Fruit fly (Drosophila melanogaster) whole organism, adult: ENCODE results near the gene CG31675.

Experiments
- CG11617 ChIP-seq: fragments of 200-800 bp; sonication (Bioruptor generic); optimal IDR thresholded peaks from 2 replicates; lab custom pipeline; 2017; ENCODE audit warnings: mild to moderate bottlenecking, missing biosample characterization, missing genetic modification reagents, missing genetic modification characterization
- CG14711 ChIP-seq: fragments of 200-800 bp; sonication (Bioruptor generic); optimal IDR thresholded peaks from 2 replicates; lab custom pipeline; 2018; ENCODE audit warnings: missing biosample characterization, mild to moderate bottlenecking, missing genetic modification characterization, moderate library complexity
- CG1620 ChIP-seq: fragments of 200-800 bp; sonication (Bioruptor generic); optimal IDR thresholded peaks from 2 replicates; lab custom pipeline; 2016; ENCODE audit warnings: missing biosample characterization, missing genetic modification characterization
- CG33017 ChIP-seq: fragments of 200-800 bp; sonication (Bioruptor generic); optimal IDR thresholded peaks from 2 replicates; lab custom pipeline; 2018; ENCODE audit warnings: missing biosample characterization, mild to moderate bottlenecking, missing genetic modification characterization, moderate library complexity
- CG5204 ChIP-seq: fragments of 200-800 bp; sonication (Bioruptor generic); optimal IDR thresholded peaks from 2 replicates; lab custom pipeline; 2016; ENCODE audit warnings: missing biosample characterization, missing genetic modification characterization
- CG7045 ChIP-seq: fragments of 200-800 bp; sonication (Bioruptor generic); optimal IDR thresholded peaks from 2 replicates; lab custom pipeline; 2017; ENCODE audit warnings: missing biosample characterization, mild to moderate bottlenecking, missing genetic modification characterization
- Clk ChIP-seq: fragments of 200-800 bp; sonication (Bioruptor generic); optimal IDR thresholded peaks from 2 replicates; lab custom pipeline; 2017; ENCODE audit warnings: missing biosample characterization, missing genetic modification characterization
- Hr96 ChIP-seq: fragments of 200-800 bp; sonication (Bioruptor generic); optimal IDR thresholded peaks from 2 replicates; lab custom pipeline; 2016; ENCODE audit warnings: missing biosample characterization, missing genetic modification characterization
- bab1 ChIP-seq: fragments of 200-800 bp; sonication (Bioruptor generic); optimal IDR thresholded peaks from 3 replicates; lab custom pipeline; 2019; ENCODE audit warnings: missing biosample characterization, mild to moderate bottlenecking, missing genetic modification characterization, moderate library complexity
- cic ChIP-seq: fragments of 200-800 bp; sonication (Bioruptor generic); optimal IDR thresholded peaks from 2 replicates; lab custom pipeline; 2017; ENCODE audit warnings: missing biosample characterization, mild to moderate bottlenecking, missing genetic modification characterization, moderate library complexity
- cnc ChIP-seq, 2 experiments: fragments of >200 bp; optimal IDR thresholded peaks; 2 replicates each; lab custom pipeline; 2017
- kay ChIP-seq: fragments of 200-800 bp; sonication (Bioruptor generic); peaks from one replicate; lab custom pipeline; 2016; ENCODE audit warnings: missing biosample characterization, missing genetic modification characterization, borderline replicate concordance
- tj ChIP-seq: fragments of 200-800 bp; sonication (Bioruptor generic); optimal IDR thresholded peaks from 3 replicates; lab custom pipeline; 2017; ENCODE audit warnings: missing biosample characterization, mild to moderate bottlenecking, missing genetic modification characterization, moderate library complexity
- toe ChIP-seq: fragments of 200-800 bp; sonication (Bioruptor generic); optimal IDR thresholded peaks from 2 replicates; lab custom pipeline; 2016; ENCODE audit warnings: missing biosample characterization, missing genetic modification characterization

- TF ChIP-seq cnc (optimal IDR thresholded peaks at IDR 0.05; lab: Kevin White, UChicago) (no peak), CG33017 (tag; lab: Kevin White, UChicago) (no peak), CG5204 (no peak), tj (GFP tag; lab: Kevin White, UChicago) (no peak), kay (GFP tag; lab: Kevin White, UChicago) (no peak), toe (GFP tag; lab: Kevin White, UChicago) (no peak), CG1620 (GFP tag; lab: Kevin White, UChicago) (no peak), CG14711 (tag; lab: Kevin White, UChicago) (no peak), Hr96 (GFP tag; lab: Kevin White, UChicago) (no peak), cic (no peak), CG11617 (GFP tag; lab: Kevin White, UChicago) (no peak), bab1 (no peak), CG7045 (GFP tag; lab: Kevin White, UChicago) (no peak), Clk (no peak)
Observed at dm6 chr2L:20837885-20838284, 29.7 kb upstream of the CG31675 start, which contains the start of gene Spn38F.
